Fruit fly (Drosophila melanogaster) ovary, adult (tissue): ENCODE results near the gene CG8202.

Experiments used
- CG17801 ChIP-seq: fragments of 200-800 bp; optimal IDR thresholded peaks from 2 replicates; lab custom pipeline; 2019; ENCODE audit warnings: missing biosample characterization, mild to moderate bottlenecking, missing genetic modification characterization, moderate library complexity; ENCODE audit not compliant: partially characterized antibody

The CG8202 gene

DNA sequence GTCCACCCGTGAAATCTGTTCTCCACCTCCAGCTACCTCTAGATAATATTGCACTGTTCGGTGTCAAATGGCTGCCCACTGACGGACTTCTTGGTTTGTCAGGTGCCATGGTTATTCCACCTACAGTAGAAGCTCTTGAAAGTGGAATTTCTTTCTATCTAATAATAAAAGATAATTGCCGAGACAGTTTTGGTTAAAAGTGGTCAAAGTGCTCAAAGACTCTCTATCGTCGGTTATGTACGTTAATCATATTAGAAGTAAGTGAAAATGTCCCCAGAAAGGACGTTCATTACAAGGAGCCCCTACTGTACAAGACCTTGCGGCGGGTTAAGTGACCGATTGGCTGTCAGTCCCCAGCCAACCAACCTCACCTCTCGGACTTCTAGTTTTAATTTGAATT, 12.3 kb downstream of the CG8202 start:
- peak; percentile 38 for TF ChIP-seq CG17801

DNA sequence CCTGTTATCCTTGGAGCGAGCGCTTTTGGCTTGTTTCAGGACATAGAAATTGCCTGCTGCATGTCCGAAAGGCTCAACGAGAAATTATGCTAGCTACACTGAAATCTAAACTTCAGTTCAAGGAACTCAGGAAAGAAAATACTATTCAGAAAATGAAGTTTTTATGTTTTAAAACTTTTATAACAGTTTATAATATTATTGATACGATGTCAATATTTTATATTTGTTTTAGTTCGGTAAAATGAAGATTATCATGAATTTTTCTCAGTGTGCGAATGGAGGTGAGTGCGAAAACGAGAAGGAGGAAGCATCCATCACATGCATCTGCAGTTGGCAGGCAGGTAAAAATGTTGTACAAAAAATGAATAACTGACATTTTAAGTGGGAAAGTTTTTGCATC, 14.5 kb downstream of the CG8202 start:
- TF ChIP-seq CG17801 = peak; percentile 78

DNA sequence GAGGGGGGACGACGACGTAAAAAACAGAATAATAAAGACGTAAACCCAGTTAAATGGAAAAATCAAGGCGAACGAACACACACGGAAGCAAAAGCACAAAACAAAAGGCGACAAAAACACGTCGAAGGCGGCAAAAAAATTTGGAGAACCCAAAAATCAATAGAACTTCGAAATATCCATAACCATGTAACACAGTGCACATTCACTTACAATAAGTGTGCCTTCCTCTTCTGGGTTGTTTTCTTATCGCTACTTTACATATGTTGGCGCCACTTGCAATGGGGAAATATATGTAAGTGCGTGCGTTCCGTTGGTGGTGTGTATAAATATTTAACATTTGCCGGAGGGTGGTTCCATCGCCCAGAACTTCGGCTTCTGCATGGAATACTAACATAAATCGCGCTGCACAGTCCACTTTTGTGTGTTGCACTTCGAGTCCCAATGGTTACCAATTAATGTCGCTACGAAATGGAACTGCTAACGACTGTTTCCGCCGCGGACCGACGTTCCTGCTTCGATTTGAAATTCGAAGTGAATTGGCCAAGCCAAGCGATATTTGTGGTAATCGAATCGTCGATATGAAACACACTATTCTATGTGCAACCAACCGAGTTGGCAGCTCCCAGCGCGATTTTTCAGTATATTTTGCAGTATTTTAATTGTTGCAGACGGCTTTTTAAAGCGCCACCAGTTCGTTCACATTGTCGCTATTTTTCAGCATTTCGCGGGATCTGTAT, 15.4 kb downstream of the CG8202 start, which contains the start of the genes CG9801 and Nasp:
Gene CG9801 (minus strand): TSS at position 542 of the 737 bp plus-strand sequence.
Gene Nasp (plus strand): TSS at position 665 of the 737 bp plus-strand sequence.
- TF ChIP-seq CG17801 = no peak

DNA sequence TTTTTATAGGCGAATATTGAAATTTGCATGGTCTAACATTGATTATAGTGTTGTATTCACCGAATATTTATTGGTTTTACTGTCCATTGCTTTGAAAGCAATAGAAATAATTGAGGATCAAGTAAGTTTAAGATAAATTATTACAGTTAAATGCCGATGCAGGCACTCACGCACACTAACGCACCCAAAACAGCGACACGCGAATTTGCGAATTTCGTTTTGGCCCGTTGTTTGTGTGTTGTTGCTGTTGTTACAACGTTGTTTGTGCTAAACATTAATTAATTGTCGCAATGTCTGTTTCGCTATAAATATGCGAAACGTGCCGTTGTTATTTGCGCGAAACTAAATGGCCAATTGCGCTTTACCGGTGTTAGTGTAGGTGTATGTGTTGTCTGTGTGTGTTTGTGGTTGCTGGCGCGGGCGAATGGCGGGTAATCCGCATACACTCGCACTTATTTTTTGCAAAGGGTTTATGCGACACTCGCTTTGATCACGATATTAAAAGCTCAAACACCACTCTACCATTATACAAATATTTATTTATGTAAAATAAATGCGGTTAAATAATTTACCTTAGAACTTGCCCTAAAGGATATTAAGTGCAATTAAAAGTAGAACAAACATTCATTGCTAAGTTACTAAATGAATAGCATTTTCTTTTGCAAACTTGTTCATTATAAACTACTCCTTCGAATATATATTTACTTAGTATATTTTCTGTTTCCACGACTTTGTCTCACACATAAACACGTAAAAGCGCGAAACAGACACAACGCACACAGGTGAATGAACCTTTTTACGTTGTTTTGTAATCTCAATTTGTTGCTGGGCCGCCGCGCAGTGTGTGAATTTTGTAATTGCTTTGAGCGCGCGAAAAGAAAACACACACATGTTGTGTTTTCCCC, 16.2 kb downstream of the CG8202 start:
- peak; percentile 91 for TF ChIP-seq CG17801

DNA sequence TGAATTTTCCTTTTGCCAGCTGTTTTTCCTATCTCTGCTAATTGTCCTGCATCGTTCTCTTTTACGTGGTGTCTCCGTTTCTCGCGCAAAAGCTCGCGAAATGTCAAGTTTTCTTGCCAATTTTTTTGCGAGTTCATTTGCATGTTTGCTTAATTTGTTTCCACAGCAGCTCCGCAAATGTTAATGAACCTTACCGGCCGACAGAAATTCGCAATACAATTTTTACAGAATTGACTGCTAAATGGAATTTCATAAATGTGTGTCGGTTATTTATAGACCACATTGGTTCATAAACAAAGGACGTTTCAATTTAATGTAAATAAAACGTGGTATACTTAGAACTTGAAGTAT, 16.9 kb downstream of the CG8202 start:
- TF ChIP-seq CG17801 = no peak

DNA sequence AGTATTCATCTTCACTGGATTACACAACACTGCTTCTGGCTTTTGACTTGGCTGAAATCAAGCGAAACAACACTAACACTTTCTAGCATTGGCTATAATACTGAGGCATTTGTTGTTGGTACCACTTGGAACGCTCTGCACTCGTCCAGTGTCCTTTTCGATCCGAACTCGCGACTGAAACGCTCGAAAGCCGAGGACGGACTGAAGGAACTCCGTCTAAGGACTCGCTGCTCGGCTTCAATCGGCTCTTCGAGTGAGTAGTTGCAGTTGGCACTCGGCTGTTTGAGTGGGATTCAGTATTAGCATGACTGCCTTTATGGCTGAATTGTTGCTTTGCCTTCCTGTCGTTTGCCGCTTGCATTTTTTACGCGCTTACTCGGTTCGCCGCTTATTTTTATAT, 36.1 kb downstream of the CG8202 start, which contains the start of the genes CG34135 and CG11768:
Gene CG34135 (minus strand): TSS at position 194 of the 400 bp plus-strand sequence.
Gene CG11768 (minus strand): TSS at position 203 of the 400 bp plus-strand sequence.
- TF ChIP-seq CG17801 = no peak

DNA sequence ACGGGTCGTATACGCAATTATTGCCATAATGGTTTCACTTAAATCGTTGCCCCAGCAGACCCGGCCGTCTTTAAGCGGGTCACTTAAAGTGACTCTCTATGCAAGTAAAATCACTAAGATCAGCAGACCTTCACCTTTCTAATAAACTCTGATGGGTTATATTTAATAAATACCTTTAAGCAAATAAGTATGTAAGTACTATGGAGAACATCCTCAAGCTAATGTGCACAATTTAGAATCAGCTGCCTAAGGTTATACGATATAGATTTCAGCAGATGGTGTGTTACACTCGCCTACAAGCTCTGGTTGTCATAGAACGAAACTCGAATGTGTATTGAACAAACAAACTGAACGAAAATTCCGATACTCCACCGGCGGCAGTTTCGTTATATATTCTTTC, 37.2 kb downstream of the CG8202 start, which contains the start of gene CG8236:
Gene CG8236 (plus strand): TSS at position 301 of the 400 bp plus-strand sequence.
- no peak for TF ChIP-seq CG17801

DNA sequence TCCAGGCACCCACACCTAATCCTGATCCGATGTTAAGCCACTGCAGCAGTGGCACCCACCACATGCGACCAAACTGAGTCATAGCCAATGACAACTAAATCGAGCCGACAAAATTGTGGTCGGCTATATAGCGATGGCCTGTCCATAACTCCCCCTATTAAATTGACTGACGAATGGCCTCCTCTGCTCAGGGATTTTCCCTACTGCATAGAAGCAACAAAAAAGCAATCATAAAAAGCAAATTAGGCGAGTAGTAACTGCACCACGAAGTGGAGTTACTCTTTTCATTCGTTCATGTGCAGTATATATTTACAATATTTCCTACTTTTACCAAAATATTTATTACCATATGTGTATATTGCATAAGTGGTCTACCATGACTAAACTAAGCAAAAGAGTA, 40.7 kb downstream of the CG8202 start, which contains the start of gene CG13318:
Gene CG13318 (minus strand): TSS at position 101 of the 400 bp plus-strand sequence.
- TF ChIP-seq CG17801 = no peak

DNA sequence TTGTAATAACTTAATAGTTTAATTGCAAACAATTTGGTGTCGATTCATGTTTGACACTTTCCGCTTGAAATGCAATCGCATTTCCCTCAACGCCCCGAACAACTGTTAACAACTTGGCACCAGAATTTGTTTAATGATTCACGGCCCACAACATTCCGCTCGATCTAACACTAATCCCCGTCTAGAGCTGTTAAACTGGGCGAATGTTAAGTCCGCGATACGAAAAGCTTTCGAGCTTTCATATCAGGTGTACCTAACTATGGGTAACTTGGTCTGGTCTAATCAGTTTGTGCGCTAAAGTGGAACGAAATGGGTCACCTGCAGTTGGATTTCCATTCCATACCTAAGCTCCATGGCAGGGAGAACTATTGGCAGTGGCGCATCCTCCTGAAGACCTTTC, 41.2 kb downstream of the CG8202 start, which contains the start of gene CG34301:
Gene CG34301 (plus strand): TSS at position 301 of the 400 bp plus-strand sequence.
- no peak for TF ChIP-seq CG17801

DNA sequence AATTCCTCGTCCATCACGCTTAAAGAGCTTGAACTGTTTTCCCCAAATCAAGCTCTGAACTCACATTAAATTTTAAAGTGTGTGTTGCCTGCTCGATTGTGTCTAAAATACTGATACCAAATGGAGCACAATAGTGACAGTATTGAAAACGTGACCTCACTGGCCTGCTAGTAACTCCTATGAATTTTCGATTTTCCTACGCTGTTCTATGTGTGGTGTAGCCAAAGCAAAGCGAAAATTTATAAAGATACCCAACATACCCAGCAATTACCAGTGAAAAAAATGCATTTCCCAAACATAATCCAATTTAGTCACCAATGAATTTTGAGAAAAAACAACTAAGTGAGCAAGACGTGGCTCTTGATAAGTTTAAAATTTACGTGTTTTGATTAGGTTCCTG, 47.9 kb downstream of the CG8202 start, which contains the start of gene CG33191:
Gene CG33191 (minus strand): TSS at position 101 of the 400 bp plus-strand sequence.
- no peak for TF ChIP-seq CG17801

DNA sequence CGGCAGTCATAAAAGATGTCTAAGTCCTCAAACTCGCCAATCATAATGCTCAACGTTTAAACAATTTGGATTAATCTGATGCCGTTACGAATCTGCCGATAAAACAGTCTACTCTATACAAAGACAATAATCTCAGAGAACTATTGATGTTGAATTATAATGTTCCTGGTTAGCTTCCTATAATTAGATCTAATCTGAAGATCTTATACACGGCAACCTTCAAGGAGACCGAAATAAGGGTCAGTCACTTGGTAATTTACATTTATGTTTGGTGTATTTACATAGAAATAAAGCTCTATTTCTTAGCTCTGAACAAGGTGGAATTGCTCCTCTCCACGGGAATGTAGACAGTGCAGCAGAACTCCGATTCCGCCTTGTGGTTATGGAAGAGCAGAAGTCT, 48.8 kb downstream of the CG8202 start, which contains the start of gene CG33189:
Gene CG33189 (minus strand): TSS at position 101 of the 400 bp plus-strand sequence.
- no peak for TF ChIP-seq CG17801

DNA sequence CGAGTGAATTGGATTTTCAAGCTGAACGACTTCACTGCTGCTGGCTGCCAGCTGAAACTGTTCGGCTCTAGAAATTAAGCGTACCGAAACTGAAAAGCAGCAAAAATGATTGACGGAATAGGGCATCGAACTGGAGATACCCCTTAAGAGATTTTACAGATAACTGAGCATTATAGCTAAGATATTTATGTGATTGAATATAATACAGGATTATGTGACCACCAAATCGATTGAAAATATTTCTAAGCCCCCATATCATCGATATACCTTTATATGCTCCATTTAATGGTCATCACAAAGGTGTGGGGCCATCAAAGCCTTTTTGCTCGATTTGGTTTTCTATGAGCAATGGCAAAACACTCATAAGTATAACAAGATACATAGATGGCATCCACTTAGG, 52.9 kb downstream of the CG8202 start:
- TF ChIP-seq CG17801 = no peak
